Worm (Caenorhabditis elegans) whole organism, L3 larva: Measurements from ENCODE around the gene nlp-24.

ENCODE experiments used
- R02D3.7 ChIP-seq: fragments of 150-350 bp; optimal IDR thresholded peaks from 2 replicates; lab custom pipeline; 2014; ENCODE audit warnings: missing biosample characterization, missing genetic modification characterization
- ZK546.5 ChIP-seq: sonication (generic microtip); optimal IDR thresholded peaks from 2 replicates; lab custom pipeline; 2017; ENCODE audit warnings: missing biosample characterization, missing genetic modification characterization
- ama-1 ChIP-seq: fragments of 150-350 bp; optimal IDR thresholded peaks from 2 replicates; lab custom pipeline; 2018
- ceh-16 ChIP-seq: sonication (generic microtip); optimal IDR thresholded peaks from 2 replicates; lab custom pipeline; 2017; ENCODE audit warnings: missing biosample characterization, missing genetic modification characterization
- ceh-28 ChIP-seq: fragments of 150-350 bp; optimal IDR thresholded peaks from 2 replicates; lab custom pipeline; 2014; ENCODE audit warnings: missing biosample characterization, missing genetic modification reagents, missing genetic modification characterization
- ceh-82 ChIP-seq: fragments of 150-350 bp; optimal IDR thresholded peaks from 2 replicates; lab custom pipeline; 2014; ENCODE audit warnings: missing biosample characterization, missing genetic modification characterization
- egl-27 ChIP-seq: sonication (generic microtip); optimal IDR thresholded peaks from 4 replicates; lab custom pipeline; 2017; ENCODE audit warnings: missing biosample characterization, missing genetic modification reagents, missing genetic modification characterization
- egl-5 ChIP-seq: fragments of 150-350 bp; optimal IDR thresholded peaks from 2 replicates; lab custom pipeline; 2017; ENCODE audit warnings: missing biosample characterization, missing genetic modification reagents, missing genetic modification characterization, inconsistent platforms
- elt-1 ChIP-seq: fragments of 150-350 bp; optimal IDR thresholded peaks from 2 replicates; lab custom pipeline; 2014; ENCODE audit warnings: missing biosample characterization, missing genetic modification characterization
- elt-2 ChIP-seq: sonication (generic microtip); optimal IDR thresholded peaks from 2 replicates; lab custom pipeline; 2016; ENCODE audit warnings: missing genetic modification reagents, mild to moderate bottlenecking, missing genetic modification characterization, missing compliant biosample characterization
- elt-3 ChIP-seq, 3 experiments: fragments of 150-350 bp in 1 of 3; sonication (generic microtip) in 2 of 3; optimal IDR thresholded peaks; 2 replicates in 2 of 3; 4 replicates in 1 of 3; lab custom pipeline; 2014 to 2017; ENCODE audit warnings: missing biosample characterization in 3 of 3, missing genetic modification characterization in 3 of 3
- eor-1 ChIP-seq, 2 experiments: fragments of 150-350 bp; optimal IDR thresholded peaks; 2 replicates each; lab custom pipeline; 2014 to 2018; ENCODE audit warnings: missing biosample characterization in 2 of 2, missing genetic modification characterization in 2 of 2
- fkh-2 ChIP-seq: fragments of 150-350 bp; optimal IDR thresholded peaks from 2 replicates; lab custom pipeline; 2014; ENCODE audit warnings: missing biosample characterization, missing genetic modification reagents, missing genetic modification characterization
- fos-1 ChIP-seq: fragments of 150-350 bp; optimal IDR thresholded peaks from 2 replicates; lab custom pipeline; 2014; ENCODE audit warnings: missing biosample characterization, missing genetic modification characterization
- hmg-11 ChIP-seq: sonication (generic microtip); optimal IDR thresholded peaks from 2 replicates; lab custom pipeline; 2016; ENCODE audit warnings: missing genetic modification characterization, missing compliant biosample characterization
- jun-1 ChIP-seq: fragments of 150-350 bp; optimal IDR thresholded peaks from 2 replicates; lab custom pipeline; 2014; ENCODE audit warnings: missing biosample characterization, missing genetic modification reagents, missing genetic modification characterization
- lsy-12 ChIP-seq: sonication (generic microtip); optimal IDR thresholded peaks from 2 replicates; lab custom pipeline; 2016; ENCODE audit warnings: mild to moderate bottlenecking, missing genetic modification characterization, missing compliant biosample characterization
- mdl-1 ChIP-seq: fragments of 150-350 bp; optimal IDR thresholded peaks from 2 replicates; lab custom pipeline; 2014; ENCODE audit warnings: missing biosample characterization, missing genetic modification characterization
- mml-1 ChIP-seq: fragments of 150-350 bp; sonication (generic microtip); optimal IDR thresholded peaks from 3 replicates; lab custom pipeline; 2014; ENCODE audit warnings: missing biosample characterization, missing genetic modification characterization
- nfya-1 ChIP-seq: sonication (generic microtip); optimal IDR thresholded peaks from 2 replicates; lab custom pipeline; 2017; ENCODE audit warnings: missing genetic modification characterization, mild to moderate bottlenecking, missing compliant biosample characterization, antibody characterized with exemption, moderate library complexity; ENCODE audit not compliant: insufficient read depth
- nhr-11 ChIP-seq: fragments of 150-350 bp; optimal IDR thresholded peaks from 2 replicates; lab custom pipeline; 2014; ENCODE audit warnings: missing biosample characterization, missing genetic modification characterization
- nhr-12 ChIP-seq: fragments of 150-350 bp; optimal IDR thresholded peaks from 2 replicates; lab custom pipeline; 2014; ENCODE audit warnings: missing biosample characterization, missing genetic modification characterization
- nhr-23 ChIP-seq: fragments of 150-350 bp; optimal IDR thresholded peaks from 2 replicates; lab custom pipeline; 2014; ENCODE audit warnings: missing biosample characterization, missing genetic modification reagents, missing genetic modification characterization
- nhr-28 ChIP-seq: fragments of 150-350 bp; optimal IDR thresholded peaks from 2 replicates; lab custom pipeline; 2014; ENCODE audit warnings: missing biosample characterization, missing genetic modification characterization
- nhr-43 ChIP-seq: sonication (generic microtip); optimal IDR thresholded peaks from 2 replicates; lab custom pipeline; 2016; ENCODE audit warnings: mild to moderate bottlenecking, missing genetic modification characterization, missing compliant biosample characterization; ENCODE audit not compliant: poor library complexity, severe bottlenecking
- nhr-76 ChIP-seq: fragments of 150-350 bp; sonication (generic microtip); optimal IDR thresholded peaks from 5 replicates; lab custom pipeline; 2014; ENCODE audit warnings: missing biosample characterization, missing genetic modification characterization
- nhr-77 ChIP-seq: fragments of 150-350 bp; optimal IDR thresholded peaks from 2 replicates; lab custom pipeline; 2014; ENCODE audit warnings: missing biosample characterization, missing genetic modification characterization
- pha-4 ChIP-seq: fragments of 150-350 bp; optimal IDR thresholded peaks from 2 replicates; lab custom pipeline; 2014; ENCODE audit warnings: missing biosample characterization, missing genetic modification reagents, missing genetic modification characterization
- pqm-1 ChIP-seq: fragments of 150-350 bp; optimal IDR thresholded peaks from 2 replicates; lab custom pipeline; 2017; ENCODE audit warnings: missing biosample characterization, missing genetic modification characterization, inconsistent platforms
- sea-2 ChIP-seq: fragments of 150-350 bp; sonication (generic microtip); optimal IDR thresholded peaks from 4 replicates; lab custom pipeline; 2014; ENCODE audit warnings: missing biosample characterization, missing genetic modification reagents, missing genetic modification characterization
- skn-1 ChIP-seq: fragments of 150-350 bp; optimal IDR thresholded peaks from 2 replicates; lab custom pipeline; 2014; ENCODE audit warnings: missing biosample characterization, missing genetic modification characterization
- snpc-4 ChIP-seq: fragments of 150-350 bp; optimal IDR thresholded peaks from 2 replicates; lab custom pipeline; 2014; ENCODE audit warnings: missing biosample characterization, missing genetic modification characterization
- unc-39 ChIP-seq: sonication (generic microtip); optimal IDR thresholded peaks from 4 replicates; lab custom pipeline; 2017; ENCODE audit warnings: missing biosample characterization, missing genetic modification characterization
- ztf-11 ChIP-seq: fragments of 150-350 bp; optimal IDR thresholded peaks from 2 replicates; lab custom pipeline; 2014; ENCODE audit warnings: missing biosample characterization, missing genetic modification characterization
- ztf-4 ChIP-seq: fragments of 150-350 bp; optimal IDR thresholded peaks from 2 replicates; lab custom pipeline; 2014; ENCODE audit warnings: missing biosample characterization, missing genetic modification characterization

nlp-24 gene

DNA sequence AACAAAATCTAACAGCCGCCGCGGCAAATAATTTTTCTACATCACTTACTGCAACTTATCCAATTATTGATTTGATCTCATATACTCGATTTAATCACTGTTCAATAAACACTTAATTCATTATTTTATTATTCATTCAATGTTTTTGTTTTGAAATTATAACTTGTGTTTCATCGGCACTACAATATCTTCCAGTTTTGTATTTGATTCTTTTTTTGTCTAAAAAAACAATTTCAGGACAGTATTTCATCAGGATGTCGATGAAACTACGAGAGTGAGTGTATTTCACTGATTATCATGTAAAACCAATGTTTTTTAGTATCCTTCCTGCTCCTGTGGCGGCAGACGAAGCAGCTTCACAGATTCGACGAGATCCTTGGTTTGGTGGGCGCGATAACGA is 29.1 kb downstream of the nlp-24 start, which contains the start of gene skp-1:
TSS of gene skp-1 (plus strand) at position 238 of the 400 bp plus-strand sequence.
- TF ChIP-seq nhr-43 (tag; lab: Kevin White, UChicago) (no peak), nhr-11 (tag; lab: Kevin White, UChicago) (no peak), egl-5 (tag; lab: Kevin White, UChicago) (no peak), ztf-4 (no peak), skn-1 (tag; lab: Kevin White, UChicago) (no peak), nhr-23 (tag; lab: Kevin White, UChicago) (no peak), elt-2 (tag; lab: Kevin White, UChicago) (no peak), nhr-76 (tag; lab: Kevin White, UChicago) (no peak), sea-2 (GFP tag; lab: Kevin White, UChicago) (no peak), eor-1 (tag; optimal IDR thresholded peaks at IDR 0.05; lab: Kevin White, UChicago) (no peak), mdl-1 (tag; lab: Kevin White, UChicago) (no peak), lsy-12 (tag; lab: Kevin White, UChicago) (no peak), nhr-77 (tag; lab: Kevin White, UChicago) (no peak), nhr-12 (no peak), egl-27 (tag; lab: Kevin White, UChicago) (no peak), pqm-1 (tag; lab: Kevin White, UChicago) (no peak), elt-3 (tag; optimal IDR thresholded peaks at IDR 0.05; lab: Kevin White, UChicago) (no peak), R02D3.7 (tag; lab: Kevin White, UChicago) (no peak), ZK546.5 (no peak)

DNA sequence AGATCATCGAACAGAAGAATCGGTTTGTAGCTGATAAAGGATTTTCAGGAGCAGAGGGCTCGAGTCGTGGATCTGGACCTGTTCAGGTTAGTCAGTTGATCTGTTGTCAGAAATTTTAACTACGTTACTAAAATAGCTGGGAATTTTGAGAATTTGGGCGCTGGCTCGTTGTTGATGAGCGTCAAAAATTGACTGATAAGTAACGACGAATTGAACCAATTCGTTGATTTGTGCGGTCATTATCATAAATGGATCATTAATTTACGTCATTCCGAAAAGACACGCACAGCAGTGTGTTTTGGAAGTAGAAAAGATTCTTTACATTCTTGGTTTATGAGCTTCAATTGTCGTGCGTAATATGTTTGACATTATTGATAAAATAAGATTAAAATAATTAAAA is 31.6 kb downstream of the nlp-24 start:
- TF ChIP-seq jun-1 (tag; lab: Kevin White, UChicago) (no peak), eor-1 (tag; optimal IDR thresholded peaks at IDR 0.05; lab: Kevin White, UChicago) (no peak), elt-2 (tag; lab: Kevin White, UChicago) (peak; percentile 58), ama-1 (lab: Kevin White, UChicago) (no peak), pqm-1 (tag; lab: Kevin White, UChicago) (peak; percentile 45), mml-1 (tag; lab: Kevin White, UChicago) (no peak)

DNA sequence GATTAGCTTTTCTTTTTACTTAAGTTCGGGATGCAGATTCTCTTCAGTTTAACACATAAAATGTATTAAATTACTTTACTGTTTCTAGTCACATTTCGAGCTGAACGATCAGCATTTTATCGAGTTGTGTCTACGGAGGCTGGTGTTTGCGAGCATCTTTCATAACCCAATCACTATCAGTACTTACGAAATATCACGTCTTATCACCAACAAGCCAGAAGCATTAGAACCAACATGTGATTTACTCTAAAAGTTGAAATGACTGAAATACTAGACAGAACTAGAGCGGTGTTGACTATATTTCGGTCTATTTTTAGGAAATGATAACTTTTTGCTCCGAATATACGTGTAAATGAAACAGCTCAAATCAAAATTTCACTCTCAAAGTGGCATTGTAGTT is 32.3 kb downstream of the nlp-24 start:
- no peak for TF ChIP-seq ztf-4
- TF ChIP-seq snpc-4, result no peak
- no peak for TF ChIP-seq ceh-28 (tag; lab: Kevin White, UChicago)
- TF ChIP-seq pqm-1 (tag; lab: Kevin White, UChicago), result peak; percentile 85
- TF ChIP-seq nhr-76 (tag; lab: Kevin White, UChicago), result no peak
- no peak for TF ChIP-seq hmg-11 (tag; lab: Kevin White, UChicago)
- TF ChIP-seq ZK546.5, result no peak
- peak; percentile 43 for TF ChIP-seq pha-4 (tag; lab: Kevin White, UChicago)
- no peak for TF ChIP-seq fkh-2
- TF ChIP-seq unc-39 (tag; lab: Kevin White, UChicago), result no peak
- TF ChIP-seq ztf-11, result no peak
- TF ChIP-seq jun-1 (tag; lab: Kevin White, UChicago), result peak; percentile 47
- TF ChIP-seq ama-1 (lab: Kevin White, UChicago), result no peak
- no peak for TF ChIP-seq elt-1 (tag; lab: Kevin White, UChicago)
- peak; percentile 91 for TF ChIP-seq elt-2 (tag; lab: Kevin White, UChicago)
- no peak for TF ChIP-seq fos-1 (tag; lab: Kevin White, UChicago)

DNA sequence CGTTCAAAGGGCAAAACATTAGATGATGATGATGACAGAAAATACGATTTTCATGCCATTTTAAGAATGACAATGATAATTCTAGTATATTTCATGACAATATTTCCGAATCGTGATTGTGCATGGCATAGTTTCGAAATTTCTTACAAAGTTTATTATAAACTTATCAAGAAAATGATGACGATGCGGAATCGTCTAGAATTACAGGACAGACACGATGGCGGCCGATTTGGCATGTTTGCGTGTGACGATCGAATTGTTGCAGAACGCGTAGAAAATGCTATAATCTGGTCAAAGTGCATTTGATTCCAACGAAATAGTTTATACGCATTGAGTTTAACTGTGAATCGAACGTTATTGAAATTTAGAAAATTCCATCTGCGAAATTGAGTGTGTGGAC is 33.1 kb downstream of the nlp-24 start:
- TF ChIP-seq ceh-16 (tag; lab: Kevin White, UChicago), result no peak
- no peak for TF ChIP-seq nhr-23 (tag; lab: Kevin White, UChicago)
- peak; percentile 73 for TF ChIP-seq elt-2 (tag; lab: Kevin White, UChicago)

DNA sequence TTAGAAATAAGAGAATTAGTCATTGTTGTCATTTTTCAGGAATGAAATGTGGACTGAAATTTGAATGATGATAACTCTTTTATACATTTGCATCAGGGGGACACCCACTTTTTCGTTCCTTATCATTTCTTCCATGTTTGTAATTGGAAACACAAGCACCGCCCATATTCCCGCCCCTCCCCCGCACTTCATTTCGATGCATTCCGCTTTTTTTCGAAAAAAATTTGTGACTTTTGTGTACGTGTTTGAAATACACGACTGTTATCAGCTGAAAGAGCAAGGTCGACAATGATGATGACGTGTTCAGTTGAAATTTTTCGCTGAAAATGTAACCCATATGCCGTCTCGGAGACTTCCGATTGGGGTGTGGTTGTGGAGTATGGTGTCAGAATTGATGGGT is 34.5 kb downstream of the nlp-24 start, which contains the start of gene zip-10:
TSS of gene zip-10 (minus strand) at position 43 of the 400 bp plus-strand sequence.
- TF ChIP-seq nfya-1, result peak; percentile 44
- TF ChIP-seq nhr-28 (tag; lab: Kevin White, UChicago), result no peak
- no peak for TF ChIP-seq ceh-82
- peak; percentile 86 for TF ChIP-seq pqm-1 (tag; lab: Kevin White, UChicago)
- TF ChIP-seq jun-1 (tag; lab: Kevin White, UChicago), result peak; percentile 1
- peak; percentile 96 for TF ChIP-seq elt-2 (tag; lab: Kevin White, UChicago)
- TF ChIP-seq R02D3.7 (tag; lab: Kevin White, UChicago), result no peak
